Fruit fly (Drosophila melanogaster): Measurements from ENCODE around the gene CG4911.

CG4911 gene

DNA sequence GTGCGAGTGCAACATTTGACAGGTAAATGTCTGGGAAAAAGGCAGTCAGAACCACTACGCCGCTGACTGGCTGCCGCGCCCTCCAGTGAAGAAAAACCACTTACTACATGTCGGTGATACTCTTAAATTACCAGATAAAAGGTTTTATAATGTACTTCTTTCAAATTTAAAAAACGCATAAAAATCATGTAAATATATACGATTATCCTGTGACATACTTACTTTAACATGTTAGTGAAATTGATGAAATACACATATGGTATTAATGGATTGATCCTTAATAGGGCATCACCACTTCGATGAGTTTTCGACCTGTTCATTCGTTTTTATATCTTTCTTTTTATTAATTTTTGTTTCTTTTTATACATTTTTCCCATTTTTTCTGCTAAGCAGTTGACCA, 46.0 kb downstream of the CG4911 start:
- no peak for TF ChIP-seq CG17801 (GFP tag; optimal IDR thresholded peaks at IDR 0.05; ENCODE audit: partially characterized antibody)

DNA sequence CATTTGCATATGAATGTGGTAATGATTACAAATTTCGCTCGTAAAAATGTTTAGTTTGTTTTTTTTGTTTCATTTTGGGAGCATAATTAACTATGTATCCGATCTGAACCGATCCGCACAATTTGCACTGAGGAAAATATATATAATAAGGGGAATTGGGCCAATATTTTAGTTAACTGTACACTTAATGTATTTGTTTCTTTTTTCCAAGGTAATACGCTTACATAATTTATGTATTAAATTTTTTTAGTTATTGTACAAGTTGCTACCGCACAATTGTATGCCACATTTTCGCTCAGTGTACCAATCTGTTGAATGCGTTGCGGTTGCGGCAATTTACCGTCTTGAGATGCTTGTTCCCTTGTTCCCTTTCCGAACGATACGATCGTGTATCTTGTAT, 46.9 kb downstream of the CG4911 start:
- no peak for TF ChIP-seq CG17801 (GFP tag; optimal IDR thresholded peaks at IDR 0.05; ENCODE audit: partially characterized antibody)

DNA sequence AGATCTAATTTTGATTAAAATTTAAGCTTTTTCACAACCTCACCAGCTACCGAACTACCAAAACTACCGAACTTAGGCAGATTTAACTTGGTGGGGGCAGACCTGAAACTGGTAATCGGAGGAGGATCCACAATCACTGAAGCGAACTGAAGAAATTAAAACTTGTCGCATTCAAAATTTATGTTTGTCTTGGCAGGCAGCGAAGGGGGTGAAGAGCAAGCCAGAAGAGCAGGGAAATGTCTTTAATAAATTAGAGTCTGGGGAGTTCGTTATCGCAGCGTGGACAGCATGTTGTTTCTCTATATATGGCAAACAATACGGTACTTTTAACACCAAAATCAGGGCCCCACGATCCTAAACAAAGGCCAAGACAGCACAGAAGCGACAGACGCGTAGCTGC, 47.4 kb downstream of the CG4911 start:
- TF ChIP-seq CG17801 (GFP tag; optimal IDR thresholded peaks at IDR 0.05; ENCODE audit: partially characterized antibody): no peak

DNA sequence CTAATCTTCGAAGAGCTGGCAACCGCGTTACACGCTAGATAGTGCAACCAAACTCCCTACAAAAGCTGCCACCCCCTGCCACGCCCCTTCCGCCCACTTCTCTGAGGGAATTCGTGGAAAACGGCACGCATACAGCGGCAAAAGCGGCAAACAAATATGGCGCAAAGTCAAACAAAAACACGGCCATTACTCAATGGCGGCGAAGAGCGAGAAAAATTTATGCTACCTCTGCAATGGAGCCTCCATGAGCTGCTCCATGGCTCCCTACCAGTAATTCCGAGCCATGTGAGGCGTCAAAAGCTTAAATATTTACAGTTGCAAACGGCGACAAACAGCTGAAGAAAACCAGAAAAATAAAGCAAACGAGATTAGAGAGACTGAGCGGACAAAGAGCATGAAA, 47.8 kb downstream of the CG4911 start:
- no peak for TF ChIP-seq CG17801 (GFP tag; optimal IDR thresholded peaks at IDR 0.05; ENCODE audit: partially characterized antibody)

DNA sequence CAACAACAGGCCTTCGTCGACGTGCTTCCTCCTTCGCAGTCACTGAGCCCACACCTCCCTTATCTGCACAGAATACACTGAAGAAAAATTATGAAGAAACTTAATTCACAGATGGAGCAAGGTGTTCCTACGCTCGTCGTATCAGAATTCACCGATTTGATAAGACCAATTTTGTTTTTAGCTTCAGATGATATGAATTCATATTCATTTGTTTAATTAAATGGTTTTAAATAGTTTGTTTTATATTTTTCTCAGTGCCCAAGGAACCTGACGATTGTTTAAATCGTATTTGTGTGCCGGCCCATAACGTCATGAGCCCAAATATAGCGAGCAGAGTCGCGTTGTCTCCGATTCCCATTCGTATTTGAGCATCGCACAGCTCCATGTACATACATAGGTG, 48.9 kb downstream of the CG4911 start:
- TF ChIP-seq CG17801 (GFP tag; optimal IDR thresholded peaks at IDR 0.05; ENCODE audit: partially characterized antibody): no peak

DNA sequence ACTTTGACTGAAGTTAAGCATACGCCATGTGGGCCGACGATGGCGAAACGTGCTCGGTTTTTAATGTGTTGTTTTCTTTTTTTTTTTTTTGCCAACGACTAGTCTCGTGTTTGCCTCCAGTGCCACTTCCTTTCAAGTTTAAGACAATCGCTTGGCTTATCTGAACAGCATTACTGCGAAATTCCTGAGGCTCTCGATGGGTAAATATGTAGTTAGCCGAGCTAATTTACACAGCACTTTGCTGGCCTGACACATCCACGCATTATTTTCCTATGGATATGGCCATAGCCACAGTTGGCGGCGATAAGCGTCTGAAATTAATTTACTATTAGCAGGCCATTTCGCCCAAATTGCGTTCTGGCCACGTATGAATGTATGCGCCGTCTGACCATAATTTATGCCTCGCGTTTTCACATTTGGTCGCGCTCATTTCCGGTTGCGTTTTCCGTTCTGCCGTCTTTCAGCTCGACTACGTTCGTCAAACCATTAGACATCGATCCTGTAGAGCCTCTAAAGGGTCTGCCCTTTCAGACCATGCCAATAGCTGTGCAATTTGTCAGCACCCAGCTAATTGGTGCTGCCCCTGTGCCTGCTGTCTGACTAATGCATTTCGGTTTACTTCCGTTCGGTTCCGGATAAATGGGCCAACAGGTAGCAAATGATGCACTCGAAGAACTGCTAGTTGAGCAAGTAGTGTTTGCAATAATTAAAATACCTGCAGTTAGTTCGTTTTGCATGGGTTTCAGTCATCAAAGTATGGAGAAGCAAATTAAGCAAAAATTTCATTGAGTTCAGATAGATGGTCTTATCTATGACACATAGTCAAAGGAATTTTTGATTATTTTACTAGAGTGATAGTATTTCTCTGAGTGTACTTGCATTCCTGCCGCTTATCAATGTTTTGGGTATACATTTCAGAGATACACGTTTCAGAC, 51.8 kb downstream of the CG4911 start:
- TF ChIP-seq CG17801 (GFP tag; optimal IDR thresholded peaks at IDR 0.05; ENCODE audit: partially characterized antibody): no peak

DNA sequence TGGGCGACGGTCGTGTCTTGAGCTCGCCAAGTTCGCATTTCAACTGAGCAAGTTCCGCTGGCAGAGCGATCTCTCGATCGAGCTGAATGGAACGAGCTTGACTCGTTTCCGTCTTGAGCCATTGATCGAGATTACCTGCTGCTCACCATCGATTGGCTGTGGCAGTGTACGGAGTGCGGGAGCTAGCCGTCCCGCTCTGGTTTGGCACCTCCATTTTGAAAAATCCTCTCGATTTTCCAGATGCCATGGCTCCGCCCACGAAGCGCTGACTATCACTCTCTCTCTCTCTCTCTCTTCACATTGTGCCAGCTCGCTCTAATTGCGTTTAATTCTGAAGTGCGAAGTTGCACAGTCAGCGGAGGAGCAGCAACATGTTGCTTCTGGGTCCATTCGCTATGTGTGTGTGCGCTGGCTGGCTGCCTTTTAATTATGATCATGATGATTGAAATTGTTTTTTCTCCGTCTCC, 53.3 kb downstream of the CG4911 start, which contains the start of gene Doc2:
Doc2 (minus strand) TSS at position 51 of the 467 bp plus-strand sequence.
- no peak for TF ChIP-seq CG17801 (GFP tag; optimal IDR thresholded peaks at IDR 0.05; ENCODE audit: partially characterized antibody)

DNA sequence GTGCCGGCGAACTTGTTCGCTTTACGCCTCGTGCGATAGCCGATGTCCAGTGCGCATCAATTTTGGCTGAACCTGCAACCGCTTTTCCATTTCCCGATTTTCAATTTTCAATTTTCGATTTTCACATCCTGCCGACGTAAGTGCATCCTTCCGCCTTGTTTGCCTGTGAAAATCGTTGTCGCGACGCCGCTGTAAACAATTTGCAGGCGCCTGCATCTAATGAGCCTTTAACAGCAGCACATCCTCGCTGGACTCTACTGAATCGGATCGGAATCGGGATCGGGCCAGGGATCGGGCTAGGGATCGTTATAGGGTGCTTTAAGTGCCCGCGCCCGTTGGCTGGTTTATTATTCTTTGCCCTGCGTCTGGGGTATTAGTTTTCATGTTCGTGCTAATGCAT, 55.1 kb downstream of the CG4911 start:
- TF ChIP-seq CG17801 (GFP tag; optimal IDR thresholded peaks at IDR 0.05; ENCODE audit: partially characterized antibody): no peak
